Worm (Caenorhabditis elegans) whole organism, late embryonic: ENCODE data around the gene xpb-1.

Source experiments
- C08G9.2 ChIP-seq: sonication (generic microtip); optimal IDR thresholded peaks from 2 replicates; lab custom pipeline; 2016; ENCODE audit warnings: mild to moderate bottlenecking, missing genetic modification characterization, moderate library complexity, missing compliant biosample characterization
- C38D4.7 ChIP-seq: fragments of 200-800 bp; sonication (Bioruptor generic); optimal IDR thresholded peaks from 2 replicates; lab custom pipeline; 2018; ENCODE audit warnings: mild to moderate bottlenecking, missing genetic modification characterization, moderate library complexity, missing compliant biosample characterization
- T23F11.4 ChIP-seq: fragments of 200-800 bp; sonication (Bioruptor generic); optimal IDR thresholded peaks from 2 replicates; lab custom pipeline; 2018; ENCODE audit warnings: mild to moderate bottlenecking, missing genetic modification characterization, missing compliant biosample characterization
- Y22D7AL.16 ChIP-seq: sonication (generic microtip); optimal IDR thresholded peaks from 2 replicates; lab custom pipeline; 2016; ENCODE audit warnings: missing genetic modification characterization, missing compliant biosample characterization
- ama-1 ChIP-seq: fragments of 150-350 bp; optimal IDR thresholded peaks from 2 replicates; lab custom pipeline; 2014
- ceh-14 ChIP-seq: sonication (generic microtip); optimal IDR thresholded peaks from 2 replicates; lab custom pipeline; 2016; ENCODE audit warnings: missing genotype, missing genetic modification characterization, missing compliant biosample characterization
- ceh-19 ChIP-seq: fragments of 200-800 bp; sonication (Bioruptor generic); optimal IDR thresholded peaks from 2 replicates; lab custom pipeline; 2018; ENCODE audit warnings: mild to moderate bottlenecking, missing genetic modification characterization, missing compliant biosample characterization
- ceh-31 ChIP-seq: sonication (generic microtip); optimal IDR thresholded peaks from 2 replicates; lab custom pipeline; 2016; ENCODE audit warnings: missing genetic modification characterization, missing compliant biosample characterization
- ceh-45 ChIP-seq: fragments of 200-800 bp; sonication (Bioruptor generic); IDR thresholded peaks from 2 replicates; pipeline ENCODE4 v1.3.6; 2022; ENCODE audit warnings: missing genetic modification reagents, missing genetic modification characterization, missing compliant biosample characterization
- che-1 ChIP-seq: sonication (generic microtip); optimal IDR thresholded peaks from 2 replicates; lab custom pipeline; 2016; ENCODE audit warnings: mild to moderate bottlenecking, missing genetic modification characterization, missing compliant biosample characterization
- dmd-4 ChIP-seq: sonication (generic microtip); optimal IDR thresholded peaks from 2 replicates; lab custom pipeline; 2016; ENCODE audit warnings: borderline replicate concordance, missing genetic modification characterization, missing compliant biosample characterization
- dve-1 ChIP-seq: sonication (generic microtip); optimal IDR thresholded peaks from 2 replicates; lab custom pipeline; 2017; ENCODE audit warnings: antibody characterized with exemption, mild to moderate bottlenecking, missing genetic modification characterization, missing compliant biosample characterization
- fkh-10 ChIP-seq: fragments of 150-350 bp; optimal IDR thresholded peaks from 2 replicates; lab custom pipeline; 2014; ENCODE audit warnings: missing biosample characterization, missing genetic modification reagents, missing genetic modification characterization
- hlh-13 ChIP-seq: fragments of 200-800 bp; sonication (Bioruptor generic); optimal IDR thresholded peaks from 2 replicates; lab custom pipeline; 2018; ENCODE audit warnings: mild to moderate bottlenecking, missing genetic modification characterization, missing compliant biosample characterization
- hlh-15 ChIP-seq: sonication (generic microtip); optimal IDR thresholded peaks from 2 replicates; lab custom pipeline; 2016; ENCODE audit warnings: missing genetic modification characterization, missing compliant biosample characterization
- hlh-30 ChIP-seq: sonication (generic microtip); optimal IDR thresholded peaks from 2 replicates; lab custom pipeline; 2017; ENCODE audit warnings: antibody characterized with exemption, missing genetic modification characterization, missing compliant biosample characterization; ENCODE audit not compliant: insufficient read depth
- hlh-6 ChIP-seq: sonication (generic microtip); optimal IDR thresholded peaks from 2 replicates; lab custom pipeline; 2016; ENCODE audit warnings: missing genotype, missing genetic modification characterization, missing compliant biosample characterization
- hlh-8 ChIP-seq: sonication (generic microtip); optimal IDR thresholded peaks from 2 replicates; lab custom pipeline; 2016; ENCODE audit warnings: missing genotype, missing genetic modification characterization, missing compliant biosample characterization
- lin-11 ChIP-seq: fragments of 200-800 bp; sonication (Bioruptor generic); optimal IDR thresholded peaks from 2 replicates; lab custom pipeline; 2018; ENCODE audit warnings: mild to moderate bottlenecking, missing genetic modification characterization, missing compliant biosample characterization
- mec-3 ChIP-seq: sonication (generic microtip); optimal IDR thresholded peaks from 2 replicates; lab custom pipeline; 2016; ENCODE audit warnings: borderline replicate concordance, missing genetic modification characterization, missing compliant biosample characterization
- nfya-1 ChIP-seq: sonication (generic microtip); optimal IDR thresholded peaks from 2 replicates; lab custom pipeline; 2017; ENCODE audit warnings: missing genetic modification characterization, mild to moderate bottlenecking, missing compliant biosample characterization, antibody characterized with exemption, moderate library complexity
- pha-2 ChIP-seq: sonication (generic microtip); optimal IDR thresholded peaks from 2 replicates; lab custom pipeline; 2017; ENCODE audit warnings: mild to moderate bottlenecking, missing genetic modification characterization, missing compliant biosample characterization
- pha-4 ChIP-seq: fragments of 150-350 bp; optimal IDR thresholded peaks from 2 replicates; lab custom pipeline; 2018; ENCODE audit warnings: missing biosample characterization, missing genetic modification reagents, missing genetic modification characterization
- sdc-2 ChIP-seq: sonication (generic microtip); optimal IDR thresholded peaks from 2 replicates; lab custom pipeline; 2016; ENCODE audit warnings: missing genotype, missing genetic modification characterization, missing compliant biosample characterization
- sox-4 ChIP-seq: sonication (generic microtip); optimal IDR thresholded peaks from 2 replicates; lab custom pipeline; 2017; ENCODE audit warnings: mild to moderate bottlenecking, missing genetic modification characterization, inconsistent platforms, missing compliant biosample characterization
- syd-9 ChIP-seq: sonication (generic microtip); optimal IDR thresholded peaks from 2 replicates; lab custom pipeline; 2016; ENCODE audit warnings: mild to moderate bottlenecking, missing genetic modification characterization, moderate library complexity, missing compliant biosample characterization
- tbx-7 ChIP-seq: sonication (generic microtip); optimal IDR thresholded peaks from 2 replicates; lab custom pipeline; 2016; ENCODE audit warnings: missing genotype, missing genetic modification characterization, missing compliant biosample characterization
- unc-42 ChIP-seq: sonication (generic microtip); optimal IDR thresholded peaks from 2 replicates; lab custom pipeline; 2016; ENCODE audit warnings: missing genotype, missing genetic modification characterization, missing compliant biosample characterization
- unc-55 ChIP-seq: sonication (generic microtip); optimal IDR thresholded peaks from 2 replicates; lab custom pipeline; 2017; ENCODE audit warnings: missing biosample characterization, missing genetic modification reagents, missing genetic modification characterization

xpb-1 gene

DNA sequence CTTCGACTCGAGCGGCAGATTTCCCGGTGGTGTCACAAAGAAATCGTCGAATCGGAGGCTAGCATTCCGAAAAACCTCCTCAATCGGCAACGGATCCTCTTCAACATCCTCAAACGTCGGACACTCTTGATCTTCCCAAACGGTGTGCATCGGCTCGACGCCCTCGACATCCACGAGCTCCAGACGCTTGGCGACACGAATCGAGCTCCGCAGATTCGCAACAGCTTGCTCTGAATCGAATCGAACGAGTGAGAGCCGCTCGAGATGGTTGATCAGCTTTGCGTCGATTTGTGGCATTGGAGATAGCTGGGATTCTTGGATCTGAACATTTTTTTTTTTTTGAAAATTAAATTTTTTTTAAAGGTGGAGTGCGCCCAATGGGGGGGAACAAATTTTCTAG is 52.9 kb downstream of the xpb-1 start:
- TF ChIP-seq nfya-1 = no peak
- TF ChIP-seq sox-4 (tag; lab: Kevin White, UChicago) = no peak
- no peak for TF ChIP-seq che-1
- no peak for TF ChIP-seq C08G9.2 (tag; lab: Kevin White, UChicago)

DNA sequence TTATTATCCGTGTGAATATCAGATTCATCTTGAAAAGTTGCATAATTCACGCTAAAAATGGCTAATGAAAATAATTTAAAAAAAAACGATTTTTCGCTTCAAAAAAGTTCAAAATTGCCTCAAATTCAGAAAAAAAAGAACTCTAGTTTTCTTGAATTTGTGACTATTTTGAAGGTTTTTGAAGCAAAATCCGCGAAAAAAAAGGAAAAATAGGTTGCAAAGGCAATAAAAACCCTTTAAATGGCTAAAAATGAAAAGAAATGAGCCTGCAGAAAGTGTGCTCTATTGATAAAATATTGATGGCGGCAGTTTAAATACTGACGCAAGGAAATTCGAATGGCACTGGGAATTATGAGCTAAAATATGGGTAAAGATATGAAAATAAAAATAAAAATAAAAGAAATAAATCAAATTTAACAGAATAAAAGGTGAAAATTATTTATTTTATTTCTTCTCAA is 54.0 kb downstream of the xpb-1 start, which contains the start of gene Y66D12A.7:
TSS of gene Y66D12A.7 (minus strand) at position 51 of the 458 bp plus-strand sequence.
- TF ChIP-seq C38D4.7 (no peak), T23F11.4 (GFP tag; lab: Kevin White, UChicago) (no peak), syd-9 (tag; lab: Kevin White, UChicago) (no peak), hlh-15 (no peak), ceh-31 (tag; lab: Kevin White, UChicago) (no peak), Y22D7AL.16 (tag; lab: Kevin White, UChicago) (no peak), tbx-7 (tag; lab: Kevin White, UChicago) (no peak), pha-2 (tag; lab: Kevin White, UChicago) (no peak)

DNA sequence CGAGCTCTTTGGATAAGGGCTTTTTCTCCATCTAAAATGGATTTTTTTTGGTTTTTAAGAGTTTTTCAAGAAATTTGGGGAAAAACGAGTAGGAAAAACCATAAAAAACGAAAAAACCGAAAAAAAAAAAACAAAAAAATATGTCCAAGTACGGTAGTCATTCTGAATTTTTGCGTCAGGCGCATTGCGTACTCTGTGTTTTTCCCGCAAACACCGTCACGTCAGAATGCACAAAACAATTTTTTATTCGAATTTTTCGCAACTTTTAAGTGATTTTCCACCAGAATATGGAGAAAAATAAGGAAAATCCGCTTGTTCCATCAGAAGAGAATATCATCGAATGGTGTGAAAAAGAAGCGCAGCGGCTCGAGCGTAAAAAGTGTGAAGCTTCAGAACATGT is 54.9 kb downstream of the xpb-1 start, which contains the start of the genes Y66D12A.6 and ceh-92:
TSS of gene Y66D12A.6 (minus strand) at position 31 of the 400 bp plus-strand sequence.
TSS of gene ceh-92 (plus strand) at position 229 of the 400 bp plus-strand sequence.
- TF ChIP-seq hlh-30 (tag; lab: Kevin White, UChicago) (no peak), ceh-14 (tag; lab: Kevin White, UChicago) (no peak), C38D4.7 (no peak), unc-42 (no peak), dve-1 (tag; lab: Kevin White, UChicago) (no peak), lin-11 (no peak), ama-1 (lab: Kevin White, UChicago) (no peak), ceh-19 (no peak), hlh-8 (tag; lab: Kevin White, UChicago) (no peak), sdc-2 (tag; lab: Kevin White, UChicago) (no peak), pha-4 (tag; lab: Kevin White, UChicago) (no peak), dmd-4 (tag; lab: Kevin White, UChicago) (no peak), hlh-13 (GFP tag; lab: Kevin White, UChicago) (no peak), unc-55 (GFP tag; lab: Kevin White, UChicago) (no peak), mec-3 (tag; lab: Kevin White, UChicago) (no peak), fkh-10 (no peak)

DNA sequence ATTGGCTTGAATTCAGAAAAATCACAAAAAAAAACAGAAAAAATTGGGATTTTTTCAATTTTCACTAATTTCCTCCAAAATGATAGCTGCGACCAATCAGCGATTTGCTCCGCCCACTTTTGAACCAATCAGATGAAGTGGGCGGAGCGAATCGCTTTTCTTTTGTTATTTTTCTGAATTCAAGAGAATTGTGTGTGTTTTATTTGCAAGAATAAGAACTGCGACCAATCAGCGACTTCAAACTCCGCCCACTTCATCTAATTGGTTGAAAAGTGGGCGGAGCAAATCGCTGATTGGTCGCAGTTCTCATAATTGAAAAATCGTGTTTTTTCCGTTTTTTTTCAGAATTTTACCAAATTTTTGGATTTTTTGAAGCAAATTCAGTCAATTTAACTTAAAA is 56.1 kb downstream of the xpb-1 start:
- TF ChIP-seq ceh-45 (GFP tag; lab: Robert Waterston, UW) = no peak
- peak; percentile 86 for TF ChIP-seq nfya-1
- TF ChIP-seq hlh-6 (tag; lab: Kevin White, UChicago) = no peak
- TF ChIP-seq ceh-31 (tag; lab: Kevin White, UChicago) = no peak
- no peak for TF ChIP-seq unc-55 (GFP tag; lab: Kevin White, UChicago)
